Worm (Caenorhabditis elegans): Measurements from ENCODE around the gene his-61.

ce11 chrIV:7451345-7451744 is 34.7 kb downstream of the his-61 start, which contains the start of gene tes-1:
- TF ChIP-seq hmg-4 (GFP tag; optimal IDR thresholded peaks at IDR 0.05) (no peak), sea-1 (GFP tag; conservative IDR thresholded peaks at IDR 0.05) (no peak), ceh-13 (GFP tag; optimal IDR thresholded peaks at IDR 0.05) (no peak), F13C5.2 (tag; optimal IDR thresholded peaks at IDR 0.05) (no peak), tra-4 (tag; optimal IDR thresholded peaks at IDR 0.05) (no peak), ets-7 (tag; optimal IDR thresholded peaks at IDR 0.05) (no peak), ama-1 (optimal IDR thresholded peaks at IDR 0.05) (no peak), pes-1 (GFP tag; IDR thresholded peaks at IDR 0.05) (no peak), B0310.2 (tag; optimal IDR thresholded peaks at IDR 0.05) (no peak), flt-1 (GFP tag; IDR thresholded peaks at IDR 0.05) (no peak), hnd-1 (tag; optimal IDR thresholded peaks at IDR 0.05) (no peak)

Measured in whole organism, early embryonic.